Fruit fly (Drosophila melanogaster) whole organism, pupa: ENCODE measurements around the gene Rpn7.

ENCODE experiments used
- CG12605 ChIP-seq: fragments of 200-800 bp; sonication (Bioruptor generic); IDR thresholded peaks from 2 replicates; pipeline ENCODE4 v1.3.6; 2022; ENCODE audit warnings: missing biosample characterization, missing genetic modification characterization
- CG13204 ChIP-seq: fragments of 200-800 bp; sonication (Bioruptor generic); optimal IDR thresholded peaks from 2 replicates; lab custom pipeline; 2018; ENCODE audit warnings: missing biosample characterization, mild to moderate bottlenecking, missing genetic modification characterization, moderate library complexity
- CG14655 ChIP-seq: fragments of 200-800 bp; sonication (Bioruptor generic); optimal IDR thresholded peaks from 3 replicates; lab custom pipeline; 2017; ENCODE audit warnings: mild to moderate bottlenecking, missing biosample characterization, missing genetic modification reagents, missing genetic modification characterization
- CG17806 ChIP-seq: fragments of 200-800 bp; sonication (Bioruptor generic); optimal IDR thresholded peaks from 2 replicates; lab custom pipeline; 2018; ENCODE audit warnings: missing biosample characterization, mild to moderate bottlenecking, missing genetic modification characterization, moderate library complexity
- CG32121 ChIP-seq: fragments of 200-800 bp; sonication (Bioruptor generic); IDR thresholded peaks from 2 replicates; pipeline ENCODE4 v1.3.6; 2022; ENCODE audit warnings: missing biosample characterization, missing genetic modification characterization
- CG34367 ChIP-seq: fragments of 200-800 bp; sonication (Bioruptor generic); optimal IDR thresholded peaks from 2 replicates; lab custom pipeline; 2018; ENCODE audit warnings: missing biosample characterization, mild to moderate bottlenecking, missing genetic modification characterization
- CG8159 ChIP-seq: fragments of 200-800 bp; sonication (Bioruptor generic); optimal IDR thresholded peaks from 3 replicates; lab custom pipeline; 2018; ENCODE audit warnings: missing biosample characterization, mild to moderate bottlenecking, missing genetic modification characterization, moderate library complexity
- D1 ChIP-seq: fragments of 200-800 bp; sonication (Bioruptor generic); optimal IDR thresholded peaks from 2 replicates; lab custom pipeline; 2018; ENCODE audit warnings: missing biosample characterization, mild to moderate bottlenecking, missing genetic modification characterization, moderate library complexity
- EcR ChIP-seq: fragments of 200-800 bp; sonication (Bioruptor generic); optimal IDR thresholded peaks from 3 replicates; lab custom pipeline; 2019; ENCODE audit warnings: missing biosample characterization, missing genetic modification characterization, mild to moderate bottlenecking, moderate library complexity, missing genetic modification reagents
- Ets98B ChIP-seq: fragments of 200-800 bp; sonication (Bioruptor generic); IDR thresholded peaks from 2 replicates; pipeline ENCODE4 v1.3.6; 2022; ENCODE audit warnings: missing biosample characterization, missing genetic modification characterization
- Pif1B ChIP-seq: fragments of 200-800 bp; sonication (Bioruptor generic); optimal IDR thresholded peaks from 3 replicates; lab custom pipeline; 2016; ENCODE audit warnings: missing biosample characterization, missing genetic modification characterization
- Snoo ChIP-seq: fragments of 200-800 bp; sonication (Bioruptor generic); optimal IDR thresholded peaks from 3 replicates; lab custom pipeline; 2017; ENCODE audit warnings: missing biosample characterization, mild to moderate bottlenecking, missing genetic modification characterization, inconsistent platforms
- rn ChIP-seq: fragments of 200-800 bp; sonication (Bioruptor generic); IDR thresholded peaks from 2 replicates; pipeline ENCODE4 v1.3.6; 2022; ENCODE audit warnings: missing biosample characterization, missing genetic modification characterization

DNA sequence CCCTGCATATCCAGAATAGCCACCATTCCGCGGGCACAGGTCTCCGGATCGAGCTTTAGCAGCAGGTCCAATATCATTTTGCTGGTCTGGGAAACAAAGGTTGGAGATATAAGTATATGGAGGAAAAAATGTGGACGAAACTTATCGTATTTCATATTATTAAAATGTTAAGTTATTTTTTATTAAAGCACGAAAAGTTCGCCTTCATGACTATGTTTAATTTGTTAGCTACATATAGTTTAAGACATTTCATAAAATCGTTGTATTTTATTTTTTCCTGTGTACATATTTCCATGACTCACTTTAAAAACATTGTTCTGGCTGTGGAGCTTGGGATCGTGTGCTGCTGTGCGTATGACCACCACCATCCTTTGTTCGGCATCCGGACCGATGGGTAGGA, 37.9 kb downstream of the Rpn7 start:
- TF ChIP-seq CG32121 (GFP tag; lab: Robert Waterston, UW) = no peak
- TF ChIP-seq EcR = peak; percentile 30
- TF ChIP-seq CG12605 (GFP tag; lab: Robert Waterston, UW) = 0 out of 2 replicates have a peak, but pooled peaks have one; percentile 34
- peak; percentile 30 for TF ChIP-seq Snoo
- peak; percentile 58 for TF ChIP-seq CG17806 (tag; lab: Kevin White, UChicago)
- TF ChIP-seq D1 (tag; lab: Kevin White, UChicago) = no peak
- TF ChIP-seq CG13204 = no peak
- TF ChIP-seq CG8159 (tag; lab: Kevin White, UChicago) = peak; percentile 66
- no peak for TF ChIP-seq CG14655
- no peak for TF ChIP-seq Pif1B (GFP tag; lab: Kevin White, UChicago)
- TF ChIP-seq CG34367 (tag; lab: Kevin White, UChicago) = peak; percentile 45
- TF ChIP-seq rn (GFP tag; lab: Robert Waterston, UW) = no peak
- TF ChIP-seq Ets98B = no peak
